Worm (Caenorhabditis elegans) whole organism, L4/young adult: ENCODE measurements around the gene bus-19.

Experiments
- W03F9.2 ChIP-seq: fragments of 150-350 bp; optimal IDR thresholded peaks from 2 replicates; lab custom pipeline; 2014; ENCODE audit warnings: missing biosample characterization, missing genetic modification characterization
- dao-5 ChIP-seq: sonication (generic microtip); optimal IDR thresholded peaks from 2 replicates; lab custom pipeline; 2016; ENCODE audit warnings: missing genotype, missing genetic modification characterization, moderate library complexity, missing compliant biosample characterization
- him-1 ChIP-seq: sonication (generic microtip); optimal IDR thresholded peaks from 2 replicates; lab custom pipeline; 2016; ENCODE audit warnings: missing genotype, missing genetic modification reagents, missing genetic modification characterization, missing compliant biosample characterization

DNA sequence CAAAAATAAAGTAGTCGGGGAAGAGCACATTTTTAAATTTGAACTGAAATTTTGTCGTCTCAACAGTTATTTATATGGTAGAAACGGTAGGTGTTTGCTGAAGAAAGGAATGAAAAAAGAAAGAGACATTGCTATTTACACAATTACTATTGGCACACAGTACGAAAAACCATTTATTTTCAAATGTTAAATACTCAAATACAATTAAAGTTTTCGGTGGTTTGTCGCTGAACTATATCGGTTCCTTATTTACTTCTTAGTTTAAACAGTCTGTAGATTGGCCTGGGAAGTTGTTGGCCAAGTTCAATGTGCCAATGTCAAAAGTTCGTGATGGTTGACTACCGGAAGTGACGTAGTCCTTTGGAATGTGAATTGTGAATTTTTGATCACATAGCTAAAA is 32.2 kb downstream of the bus-19 start, which contains the start of gene ttr-27:
- TF ChIP-seq dao-5 (no peak), W03F9.2 (tag; lab: Kevin White, UChicago) (no peak), him-1 (tag; lab: Kevin White, UChicago) (no peak)
